Fruit fly (Drosophila melanogaster) S2 (cell line): ENCODE data around the gene Surf1.
A peak's percentile ranks its signal among the peaks of the same experiment; 100 is the strongest.

Source experiments
- CG8478 ChIP-seq: fragments of >200 bp; optimal IDR thresholded peaks from 2 replicates; lab custom pipeline; 2018
- CTCF ChIP-seq, 2 experiments: fragments of >200 bp; optimal IDR thresholded peaks; 2 replicates each; lab custom pipeline; 2018

Surf1 gene

dm6 chr3L:6978030-6978683 is 20.0 kb downstream of the Surf1 start:
- TF ChIP-seq CG8478 (lab: Kevin White, UChicago) (no peak), CTCF (optimal IDR thresholded peaks at IDR 0.05; lab: Kevin White, UChicago) (no peak)

- TF ChIP-seq CTCF (optimal IDR thresholded peaks at IDR 0.05; lab: Kevin White, UChicago) (no peak), CG8478 (lab: Kevin White, UChicago) (no peak)
Observed at dm6 chr3L:6978757-6979386, 20.7 kb downstream of the Surf1 start.

dm6 chr3L:6979387-6980249 is 21.5 kb downstream of the Surf1 start, which contains the start of gene Galphai:
TSS of gene Galphai (minus strand) at chr3L:6980044.
- TF ChIP-seq CTCF (optimal IDR thresholded peaks at IDR 0.05; lab: Kevin White, UChicago) (peak; percentile 76), CG8478 (lab: Kevin White, UChicago) (no peak)

dm6 chr3L:6980553-6980952 is 22.4 kb downstream of the Surf1 start:
- TF ChIP-seq CTCF (optimal IDR thresholded peaks at IDR 0.05; lab: Kevin White, UChicago) (no peak), CG8478 (lab: Kevin White, UChicago) (no peak)

- TF ChIP-seq CTCF (optimal IDR thresholded peaks at IDR 0.05; lab: Kevin White, UChicago) (no peak), CG8478 (lab: Kevin White, UChicago) (no peak)
Observed at dm6 chr3L:6981109-6981741, 23.1 kb downstream of the Surf1 start.

- no peak for TF ChIP-seq CTCF (optimal IDR thresholded peaks at IDR 0.05; lab: Kevin White, UChicago)
- TF ChIP-seq CG8478 (lab: Kevin White, UChicago), result no peak
Observed at dm6 chr3L:6981823-6982222, 23.7 kb downstream of the Surf1 start.

dm6 chr3L:6984486-6984885 is 26.3 kb downstream of the Surf1 start, which contains the start of the genes CG32388 and CG43439:
TSS of gene CG32388 (minus strand) at chr3L:6984586.
TSS of gene CG43439 (minus strand) at chr3L:6984586.
- TF ChIP-seq CG8478 (lab: Kevin White, UChicago), result no peak
- no peak for TF ChIP-seq CTCF (optimal IDR thresholded peaks at IDR 0.05; lab: Kevin White, UChicago)

dm6 chr3L:6988942-6989569 is 30.9 kb downstream of the Surf1 start:
- no peak for TF ChIP-seq CTCF (optimal IDR thresholded peaks at IDR 0.05; lab: Kevin White, UChicago)
- no peak for TF ChIP-seq CG8478 (lab: Kevin White, UChicago)

dm6 chr3L:6990288-6990687 is 32.1 kb downstream of the Surf1 start, which contains the start of gene bin:
TSS of gene bin (plus strand) at chr3L:6990622.
- TF ChIP-seq CTCF (optimal IDR thresholded peaks at IDR 0.05; lab: Kevin White, UChicago) (no peak), CG8478 (lab: Kevin White, UChicago) (no peak)

dm6 chr3L:6993350-6993749 is 35.2 kb downstream of the Surf1 start:
- TF ChIP-seq CG8478 (lab: Kevin White, UChicago) (no peak), CTCF (optimal IDR thresholded peaks at IDR 0.05; lab: Kevin White, UChicago) (no peak)

dm6 chr3L:6994464-6995363 is 36.6 kb downstream of the Surf1 start:
- TF ChIP-seq CTCF (optimal IDR thresholded peaks at IDR 0.05; lab: Kevin White, UChicago), result peak; percentile 69 to 89

dm6 chr3L:6995364-6995749 is 37.2 kb downstream of the Surf1 start:
- no peak for TF ChIP-seq CG8478 (lab: Kevin White, UChicago)
- peak; percentile 81 to 86 for TF ChIP-seq CTCF (optimal IDR thresholded peaks at IDR 0.05; lab: Kevin White, UChicago)

dm6 chr3L:6996907-6997306 is 38.8 kb downstream of the Surf1 start:
- TF ChIP-seq CTCF (optimal IDR thresholded peaks at IDR 0.05; lab: Kevin White, UChicago) (no peak), CG8478 (lab: Kevin White, UChicago) (no peak)
